Worm (Caenorhabditis elegans) whole organism, L3 larva: ENCODE results near the gene srw-33.
A peak's percentile ranks its signal among the peaks of the same experiment; 100 is the strongest.

Source experiments
- R02D3.7 ChIP-seq: fragments of 150-350 bp; optimal IDR thresholded peaks from 2 replicates; lab custom pipeline; 2014; ENCODE audit warnings: missing biosample characterization, missing genetic modification characterization
- ZK546.5 ChIP-seq: sonication (generic microtip); optimal IDR thresholded peaks from 2 replicates; lab custom pipeline; 2017; ENCODE audit warnings: missing biosample characterization, missing genetic modification characterization
- aly-2 ChIP-seq: fragments of 150-350 bp; optimal IDR thresholded peaks from 2 replicates; lab custom pipeline; 2014; ENCODE audit warnings: missing biosample characterization, missing genetic modification characterization
- ama-1 ChIP-seq: fragments of 150-350 bp; optimal IDR thresholded peaks from 2 replicates; lab custom pipeline; 2018
- ceh-28 ChIP-seq: fragments of 150-350 bp; optimal IDR thresholded peaks from 2 replicates; lab custom pipeline; 2014; ENCODE audit warnings: missing biosample characterization, missing genetic modification reagents, missing genetic modification characterization
- ceh-82 ChIP-seq: fragments of 150-350 bp; optimal IDR thresholded peaks from 2 replicates; lab custom pipeline; 2014; ENCODE audit warnings: missing biosample characterization, missing genetic modification characterization
- ceh-9 ChIP-seq: sonication (generic microtip); optimal IDR thresholded peaks from 2 replicates; lab custom pipeline; 2018; ENCODE audit warnings: missing biosample characterization, missing genetic modification characterization
- egl-27 ChIP-seq: sonication (generic microtip); optimal IDR thresholded peaks from 4 replicates; lab custom pipeline; 2017; ENCODE audit warnings: missing biosample characterization, missing genetic modification reagents, missing genetic modification characterization
- egl-5 ChIP-seq: fragments of 150-350 bp; optimal IDR thresholded peaks from 2 replicates; lab custom pipeline; 2017; ENCODE audit warnings: missing biosample characterization, missing genetic modification reagents, missing genetic modification characterization, inconsistent platforms
- elt-1 ChIP-seq: fragments of 150-350 bp; optimal IDR thresholded peaks from 2 replicates; lab custom pipeline; 2014; ENCODE audit warnings: missing biosample characterization, missing genetic modification characterization
- elt-2 ChIP-seq: sonication (generic microtip); optimal IDR thresholded peaks from 2 replicates; lab custom pipeline; 2016; ENCODE audit warnings: missing genetic modification reagents, mild to moderate bottlenecking, missing genetic modification characterization, missing compliant biosample characterization
- elt-3 ChIP-seq, 3 experiments: fragments of 150-350 bp in 1 of 3; sonication (generic microtip) in 2 of 3; optimal IDR thresholded peaks; 2 replicates in 2 of 3; 4 replicates in 1 of 3; lab custom pipeline; 2014 to 2017; ENCODE audit warnings: missing biosample characterization in 3 of 3, missing genetic modification characterization in 3 of 3
- eor-1 ChIP-seq, 2 experiments: fragments of 150-350 bp; optimal IDR thresholded peaks; 2 replicates each; lab custom pipeline; 2014 to 2018; ENCODE audit warnings: missing biosample characterization in 2 of 2, missing genetic modification characterization in 2 of 2
- fkh-10 ChIP-seq: sonication (generic microtip); optimal IDR thresholded peaks from 2 replicates; lab custom pipeline; 2017; ENCODE audit warnings: missing biosample characterization, missing genetic modification reagents, missing genetic modification characterization
- fkh-2 ChIP-seq: fragments of 150-350 bp; optimal IDR thresholded peaks from 2 replicates; lab custom pipeline; 2014; ENCODE audit warnings: missing biosample characterization, missing genetic modification reagents, missing genetic modification characterization
- fos-1 ChIP-seq: fragments of 150-350 bp; optimal IDR thresholded peaks from 2 replicates; lab custom pipeline; 2014; ENCODE audit warnings: missing biosample characterization, missing genetic modification characterization
- hmg-11 ChIP-seq: sonication (generic microtip); optimal IDR thresholded peaks from 2 replicates; lab custom pipeline; 2016; ENCODE audit warnings: missing genetic modification characterization, missing compliant biosample characterization
- jun-1 ChIP-seq: fragments of 150-350 bp; optimal IDR thresholded peaks from 2 replicates; lab custom pipeline; 2014; ENCODE audit warnings: missing biosample characterization, missing genetic modification reagents, missing genetic modification characterization
- lin-15B ChIP-seq: fragments of 150-350 bp; optimal IDR thresholded peaks from 2 replicates; lab custom pipeline; 2014; ENCODE audit warnings: missing biosample characterization, missing genetic modification characterization
- lin-39 ChIP-seq: fragments of 150-350 bp; optimal IDR thresholded peaks from 2 replicates; lab custom pipeline; 2018; ENCODE audit warnings: missing biosample characterization, missing genetic modification reagents, missing genetic modification characterization
- mml-1 ChIP-seq: fragments of 150-350 bp; sonication (generic microtip); optimal IDR thresholded peaks from 3 replicates; lab custom pipeline; 2014; ENCODE audit warnings: missing biosample characterization, missing genetic modification characterization
- nhr-11 ChIP-seq: fragments of 150-350 bp; optimal IDR thresholded peaks from 2 replicates; lab custom pipeline; 2014; ENCODE audit warnings: missing biosample characterization, missing genetic modification characterization
- nhr-12 ChIP-seq: fragments of 150-350 bp; optimal IDR thresholded peaks from 2 replicates; lab custom pipeline; 2014; ENCODE audit warnings: missing biosample characterization, missing genetic modification characterization
- nhr-23 ChIP-seq: fragments of 150-350 bp; optimal IDR thresholded peaks from 2 replicates; lab custom pipeline; 2014; ENCODE audit warnings: missing biosample characterization, missing genetic modification reagents, missing genetic modification characterization
- nhr-237 ChIP-seq: fragments of 150-350 bp; optimal IDR thresholded peaks from 2 replicates; lab custom pipeline; 2014; ENCODE audit warnings: missing biosample characterization, missing genetic modification characterization
- nhr-25 ChIP-seq: sonication (generic microtip); optimal IDR thresholded peaks from 2 replicates; lab custom pipeline; 2017; ENCODE audit warnings: missing biosample characterization, missing genetic modification characterization
- nhr-28 ChIP-seq: fragments of 150-350 bp; optimal IDR thresholded peaks from 2 replicates; lab custom pipeline; 2014; ENCODE audit warnings: missing biosample characterization, missing genetic modification characterization
- nhr-43 ChIP-seq: sonication (generic microtip); optimal IDR thresholded peaks from 2 replicates; lab custom pipeline; 2016; ENCODE audit warnings: mild to moderate bottlenecking, missing genetic modification characterization, missing compliant biosample characterization; ENCODE audit not compliant: poor library complexity, severe bottlenecking
- nhr-67 ChIP-seq: fragments of 150-350 bp; optimal IDR thresholded peaks from 2 replicates; lab custom pipeline; 2014; ENCODE audit warnings: missing biosample characterization, missing genetic modification characterization
- nhr-76 ChIP-seq: fragments of 150-350 bp; sonication (generic microtip); optimal IDR thresholded peaks from 5 replicates; lab custom pipeline; 2014; ENCODE audit warnings: missing biosample characterization, missing genetic modification characterization
- nhr-77 ChIP-seq: fragments of 150-350 bp; optimal IDR thresholded peaks from 2 replicates; lab custom pipeline; 2014; ENCODE audit warnings: missing biosample characterization, missing genetic modification characterization
- pha-4 ChIP-seq: fragments of 150-350 bp; optimal IDR thresholded peaks from 2 replicates; lab custom pipeline; 2014; ENCODE audit warnings: missing biosample characterization, missing genetic modification reagents, missing genetic modification characterization
- pqm-1 ChIP-seq: fragments of 150-350 bp; optimal IDR thresholded peaks from 2 replicates; lab custom pipeline; 2017; ENCODE audit warnings: missing biosample characterization, missing genetic modification characterization, inconsistent platforms
- sea-2 ChIP-seq: fragments of 150-350 bp; sonication (generic microtip); optimal IDR thresholded peaks from 4 replicates; lab custom pipeline; 2014; ENCODE audit warnings: missing biosample characterization, missing genetic modification reagents, missing genetic modification characterization
- skn-1 ChIP-seq: fragments of 150-350 bp; optimal IDR thresholded peaks from 2 replicates; lab custom pipeline; 2014; ENCODE audit warnings: missing biosample characterization, missing genetic modification characterization
- snpc-4 ChIP-seq: fragments of 150-350 bp; optimal IDR thresholded peaks from 2 replicates; lab custom pipeline; 2014; ENCODE audit warnings: missing biosample characterization, missing genetic modification characterization
- tbx-2 ChIP-seq: sonication (generic microtip); optimal IDR thresholded peaks from 2 replicates; lab custom pipeline; 2016; ENCODE audit warnings: mild to moderate bottlenecking, missing genetic modification characterization, missing compliant biosample characterization
- unc-39 ChIP-seq: sonication (generic microtip); optimal IDR thresholded peaks from 4 replicates; lab custom pipeline; 2017; ENCODE audit warnings: missing biosample characterization, missing genetic modification characterization
- unc-62 ChIP-seq: fragments of 150-350 bp; sonication (generic microtip); optimal IDR thresholded peaks from 4 replicates; lab custom pipeline; 2014; ENCODE audit warnings: missing biosample characterization, missing genetic modification reagents, missing genetic modification characterization
- zag-1 ChIP-seq: fragments of 150-350 bp; optimal IDR thresholded peaks from 2 replicates; lab custom pipeline; 2014; ENCODE audit warnings: missing biosample characterization, missing genetic modification characterization
- ztf-11 ChIP-seq: fragments of 150-350 bp; optimal IDR thresholded peaks from 2 replicates; lab custom pipeline; 2014; ENCODE audit warnings: missing biosample characterization, missing genetic modification characterization
- ztf-4 ChIP-seq: fragments of 150-350 bp; optimal IDR thresholded peaks from 2 replicates; lab custom pipeline; 2014; ENCODE audit warnings: missing biosample characterization, missing genetic modification characterization

The srw-33 gene

DNA sequence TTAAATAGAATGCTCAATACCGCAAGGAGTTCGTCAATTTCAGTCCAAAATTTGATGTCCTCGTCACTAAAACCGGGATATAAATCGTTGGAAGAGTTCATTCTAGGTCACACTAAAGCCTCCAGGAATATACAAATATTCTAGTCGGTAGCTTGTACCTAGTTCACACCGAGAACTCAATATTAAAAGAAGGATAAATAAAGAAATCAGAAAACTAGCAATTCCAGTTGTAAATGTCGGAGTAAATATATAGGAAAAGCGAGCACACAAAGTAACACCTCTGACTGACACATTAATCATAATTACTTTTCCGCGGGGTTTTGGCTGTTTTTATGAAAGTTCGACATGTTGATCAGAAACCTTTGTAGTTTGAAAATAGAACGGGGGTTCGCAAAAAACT is at the start of gene srw-33:
TSS of gene srw-33 (minus strand) at position 101 of the 400 bp plus-strand sequence.
- no peak for TF ChIP-seq pqm-1 (tag; lab: Kevin White, UChicago)
- no peak for TF ChIP-seq nhr-28 (tag; lab: Kevin White, UChicago)
- no peak for TF ChIP-seq elt-2 (tag; lab: Kevin White, UChicago)
- TF ChIP-seq R02D3.7 (tag; lab: Kevin White, UChicago) = no peak
- TF ChIP-seq zag-1 (tag; lab: Kevin White, UChicago) = no peak
- no peak for TF ChIP-seq nhr-43 (tag; lab: Kevin White, UChicago)
- no peak for TF ChIP-seq unc-62 (GFP tag; lab: Kevin White, UChicago)
- TF ChIP-seq ceh-82 = no peak
- no peak for TF ChIP-seq ztf-4 (tag; lab: Kevin White, UChicago)
- TF ChIP-seq fkh-10 (GFP tag; lab: Kevin White, UChicago) = no peak
- TF ChIP-seq elt-3 (tag; optimal IDR thresholded peaks at IDR 0.05; lab: Kevin White, UChicago) = no peak
- TF ChIP-seq nhr-11 = no peak
- no peak for TF ChIP-seq eor-1 (tag; optimal IDR thresholded peaks at IDR 0.05; lab: Kevin White, UChicago)
- TF ChIP-seq lin-39 (tag; lab: Kevin White, UChicago) = no peak
- TF ChIP-seq ZK546.5 = no peak
- no peak for TF ChIP-seq nhr-76 (tag; lab: Kevin White, UChicago)

DNA sequence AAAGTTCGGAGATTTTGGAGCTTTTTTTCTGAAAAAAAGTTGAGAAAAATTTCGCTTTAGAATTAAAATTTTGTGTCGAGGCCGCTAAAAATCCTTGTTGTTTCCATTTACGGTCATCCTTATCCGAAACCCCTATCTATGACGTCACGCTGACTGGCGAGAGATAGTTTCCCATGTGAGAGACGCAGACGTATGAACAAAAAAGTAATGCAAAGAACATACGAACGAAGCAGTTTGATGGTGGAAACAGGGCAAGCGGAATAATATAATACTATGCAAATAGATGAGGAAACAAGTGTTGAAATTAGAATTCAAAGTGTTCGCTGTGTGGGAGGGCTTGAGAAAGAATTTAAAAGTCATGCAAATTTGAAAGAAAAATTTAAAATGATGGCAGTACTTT is 47.8 kb upstream of the srw-33 start:
- TF ChIP-seq nhr-77 (tag; lab: Kevin White, UChicago) (no peak), fos-1 (tag; lab: Kevin White, UChicago) (no peak), pqm-1 (tag; lab: Kevin White, UChicago) (peak; percentile 19), elt-3 (tag; optimal IDR thresholded peaks at IDR 0.05; lab: Kevin White, UChicago) (no peak), unc-39 (tag; lab: Kevin White, UChicago) (no peak), snpc-4 (tag; lab: Kevin White, UChicago) (no peak), elt-2 (tag; lab: Kevin White, UChicago) (peak; percentile 31), ceh-9 (tag; lab: Kevin White, UChicago) (no peak), lin-15B (tag; lab: Kevin White, UChicago) (no peak), elt-1 (tag; lab: Kevin White, UChicago) (no peak), ceh-82 (no peak), pha-4 (tag; lab: Kevin White, UChicago) (no peak), egl-5 (tag; lab: Kevin White, UChicago) (no peak), nhr-237 (tag; lab: Kevin White, UChicago) (no peak), ceh-28 (tag; lab: Kevin White, UChicago) (no peak)

DNA sequence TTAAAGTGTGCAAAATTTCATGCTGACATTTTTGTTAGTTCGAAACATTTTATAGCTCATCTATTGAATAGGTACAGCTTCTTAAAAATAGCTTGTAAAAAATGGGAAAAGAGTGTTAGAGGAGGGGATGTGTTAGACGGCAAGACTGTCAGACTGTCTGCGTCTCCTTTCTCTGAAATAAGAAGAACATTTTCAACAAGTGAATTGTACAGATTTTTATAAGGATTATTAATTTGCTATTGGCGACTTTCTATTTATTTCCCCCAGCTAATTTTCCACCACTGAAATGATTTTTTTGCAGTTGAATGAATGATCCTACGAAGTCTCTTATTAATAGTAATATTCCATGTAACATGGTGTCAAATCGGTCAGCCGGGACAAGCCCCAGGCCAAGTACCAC is 47.1 kb upstream of the srw-33 start, which contains the start of gene C06B8.7:
TSS of gene C06B8.7 (plus strand) at position 301 of the 400 bp plus-strand sequence.
- TF ChIP-seq nhr-43 (tag; lab: Kevin White, UChicago) (no peak), ztf-11 (tag; lab: Kevin White, UChicago) (no peak), lin-15B (tag; lab: Kevin White, UChicago) (no peak), lin-39 (tag; lab: Kevin White, UChicago) (no peak), ZK546.5 (no peak), ztf-4 (tag; lab: Kevin White, UChicago) (no peak), egl-5 (tag; lab: Kevin White, UChicago) (no peak), elt-3 (tag; optimal IDR thresholded peaks at IDR 0.05; lab: Kevin White, UChicago) (no peak)

DNA sequence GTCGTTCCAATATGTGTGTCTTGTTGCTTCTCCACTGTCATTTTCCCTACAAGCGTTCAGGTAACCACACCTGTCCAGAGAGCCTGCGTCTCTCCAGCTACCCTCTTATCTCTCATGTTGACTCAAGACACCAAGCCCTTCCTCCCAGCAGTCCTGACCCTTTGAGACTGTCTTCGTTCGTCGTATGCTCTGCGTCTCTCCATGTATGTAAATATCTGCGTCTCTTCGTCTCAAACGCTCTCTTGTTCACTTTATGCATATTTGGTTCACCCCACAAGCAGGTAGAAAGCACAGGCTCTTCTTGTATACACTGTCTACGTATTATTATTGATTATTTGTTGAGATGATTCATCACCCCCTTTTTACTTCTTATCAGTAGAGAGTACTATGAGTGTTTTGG is 46.4 kb upstream of the srw-33 start:
- TF ChIP-seq ceh-28 (tag; lab: Kevin White, UChicago) = peak; percentile 72
- no peak for TF ChIP-seq fkh-2
- no peak for TF ChIP-seq nhr-12 (tag; lab: Kevin White, UChicago)
- no peak for TF ChIP-seq ceh-82
- no peak for TF ChIP-seq ztf-11 (tag; lab: Kevin White, UChicago)
- TF ChIP-seq nhr-67 (tag; lab: Kevin White, UChicago) = no peak
- no peak for TF ChIP-seq unc-39 (tag; lab: Kevin White, UChicago)
- TF ChIP-seq sea-2 (GFP tag; lab: Kevin White, UChicago) = no peak
- no peak for TF ChIP-seq nhr-76 (tag; lab: Kevin White, UChicago)
- TF ChIP-seq skn-1 (tag; lab: Kevin White, UChicago) = no peak
- no peak for TF ChIP-seq zag-1 (tag; lab: Kevin White, UChicago)
- no peak for TF ChIP-seq R02D3.7 (tag; lab: Kevin White, UChicago)
- no peak for TF ChIP-seq elt-1 (tag; lab: Kevin White, UChicago)
- peak; percentile 95 for TF ChIP-seq pqm-1 (tag; lab: Kevin White, UChicago)
- no peak for TF ChIP-seq tbx-2 (tag; lab: Kevin White, UChicago)
- TF ChIP-seq egl-5 (tag; lab: Kevin White, UChicago) = no peak
- no peak for TF ChIP-seq nhr-23 (tag; lab: Kevin White, UChicago)
- no peak for TF ChIP-seq eor-1 (tag; optimal IDR thresholded peaks at IDR 0.05; lab: Kevin White, UChicago)
- TF ChIP-seq lin-15B (tag; lab: Kevin White, UChicago) = no peak
- no peak for TF ChIP-seq nhr-77 (tag; lab: Kevin White, UChicago)
- TF ChIP-seq lin-39 (tag; lab: Kevin White, UChicago) = no peak
- TF ChIP-seq nhr-28 (tag; lab: Kevin White, UChicago) = no peak
- no peak for TF ChIP-seq mml-1 (tag; lab: Kevin White, UChicago)
- TF ChIP-seq nhr-25 (tag; lab: Kevin White, UChicago) = no peak
- no peak for TF ChIP-seq nhr-237 (tag; lab: Kevin White, UChicago)
- TF ChIP-seq snpc-4 (tag; lab: Kevin White, UChicago) = no peak
- peak; percentile 84 for TF ChIP-seq jun-1
- TF ChIP-seq hmg-11 (tag; lab: Kevin White, UChicago) = no peak
- TF ChIP-seq egl-27 = no peak
- no peak for TF ChIP-seq aly-2
- peak; percentile 94 for TF ChIP-seq elt-2 (tag; lab: Kevin White, UChicago)
- no peak for TF ChIP-seq unc-62 (GFP tag; lab: Kevin White, UChicago)
- TF ChIP-seq ceh-9 (tag; lab: Kevin White, UChicago) = no peak
- TF ChIP-seq fos-1 (tag; lab: Kevin White, UChicago) = no peak
- no peak for TF ChIP-seq ama-1 (lab: Kevin White, UChicago)
- TF ChIP-seq elt-3 (tag; optimal IDR thresholded peaks at IDR 0.05; lab: Kevin White, UChicago) = no peak
- no peak for TF ChIP-seq ZK546.5
